Worm (Caenorhabditis elegans) whole organism, L1 larva: Measurements from ENCODE around the gene T25D1.2.

Experiments
- aha-1 ChIP-seq: fragments of 150-350 bp; optimal IDR thresholded peaks from 2 replicates; lab custom pipeline; 2014; ENCODE audit warnings: missing biosample characterization, missing genetic modification characterization
- aly-2 ChIP-seq: fragments of 150-350 bp; optimal IDR thresholded peaks from 2 replicates; lab custom pipeline; 2014; ENCODE audit warnings: missing biosample characterization, missing genetic modification characterization
- ceh-63 ChIP-seq: fragments of 200-800 bp; sonication (Bioruptor generic); optimal IDR thresholded peaks from 2 replicates; lab custom pipeline; 2018; ENCODE audit warnings: mild to moderate bottlenecking, missing genetic modification characterization, missing compliant biosample characterization
- efl-1 ChIP-seq, 4 experiments: fragments of 150-350 bp; optimal IDR thresholded peaks in 3 of 4; peaks in 1 of 4; 1 replicate in 1 of 4; 2 replicates in 3 of 4; lab custom pipeline; 2014; ENCODE audit warnings: missing biosample characterization in 2 of 4, missing genetic modification characterization in 2 of 4, missing genetic modification reagents in 2 of 4
- fkh-8 ChIP-seq: sonication (generic microtip); optimal IDR thresholded peaks from 2 replicates; lab custom pipeline; 2016; ENCODE audit warnings: mild to moderate bottlenecking, missing genetic modification characterization, missing compliant biosample characterization
- lsy-2 ChIP-seq, 2 experiments: fragments of 150-350 bp; optimal IDR thresholded peaks; 2 replicates each; lab custom pipeline; 2014; ENCODE audit warnings: missing biosample characterization in 2 of 2, missing genetic modification characterization in 2 of 2
- nhr-77 ChIP-seq: fragments of 150-350 bp; optimal IDR thresholded peaks from 2 replicates; lab custom pipeline; 2014; ENCODE audit warnings: missing biosample characterization, missing genetic modification characterization
- snu-23 ChIP-seq: sonication (generic microtip); optimal IDR thresholded peaks from 2 replicates; lab custom pipeline; 2016; ENCODE audit warnings: missing genetic modification characterization, missing compliant biosample characterization
- unc-62 ChIP-seq: fragments of 150-350 bp; optimal IDR thresholded peaks from 2 replicates; lab custom pipeline; 2014; ENCODE audit warnings: missing biosample characterization, missing genetic modification reagents, missing genetic modification characterization

ce11 chrX:16558776-16559175, 43.4 kb downstream of the T25D1.2 start:
- TF ChIP-seq aha-1 (tag; lab: Kevin White, UChicago) (no peak), nhr-77 (tag; lab: Kevin White, UChicago) (no peak), snu-23 (GFP tag; lab: Kevin White, UChicago) (peak; percentile 54), efl-1 (optimal IDR thresholded peaks at IDR 0.05; lab: Kevin White, UChicago) (no peak), efl-1 (GFP tag; optimal IDR thresholded peaks at IDR 0.05 in 1 of 2; lab: Kevin White, UChicago) (peak in 1 of 2 experiments; percentile 78), fkh-8 (no peak), lsy-2 (tag; optimal IDR thresholded peaks at IDR 0.05; lab: Kevin White, UChicago) (peak; percentile 14 to 23), unc-62 (GFP tag; lab: Kevin White, UChicago) (no peak), aly-2 (no peak), ceh-63 (GFP tag; lab: Kevin White, UChicago) (no peak)
